Fruit fly (Drosophila melanogaster): ENCODE measurements around the gene CG31391.
A peak's percentile ranks its signal among the peaks of the same experiment; 100 is the strongest.

The CG31391 gene

DNA sequence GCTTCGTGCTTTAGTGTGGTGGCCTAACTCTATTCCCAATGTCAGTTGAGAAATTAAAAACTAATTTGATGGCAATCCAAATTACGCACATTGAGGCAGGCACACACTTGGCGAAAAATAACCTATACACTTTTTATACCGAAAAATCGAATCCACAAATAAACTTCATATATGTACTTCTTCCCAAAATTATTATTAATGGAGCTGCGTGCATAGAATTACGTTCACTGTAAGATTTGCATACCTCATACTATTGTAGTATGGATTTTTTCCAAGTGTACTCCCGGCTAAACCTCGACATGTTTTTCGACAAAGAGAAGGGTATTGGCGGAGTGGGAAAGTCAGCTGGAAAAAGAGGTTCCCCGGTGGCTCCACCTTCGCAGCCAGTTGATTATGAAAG lies 20.6 kb downstream of the CG31391 start (continued):
- TF ChIP-seq CG14860 (GFP tag; IDR thresholded peaks at IDR 0.05; ENCODE audit: partially characterized antibody) (no peak), CG17385 (GFP tag; optimal IDR thresholded peaks at IDR 0.05) (peak; percentile 60), br (optimal IDR thresholded peaks at IDR 0.05) (no peak), CHES-1-like (GFP tag; optimal IDR thresholded peaks at IDR 0.05) (peak; percentile 15), Ets97D (GFP tag; optimal IDR thresholded peaks at IDR 0.05) (no peak), chinmo (GFP tag; IDR thresholded peaks at IDR 0.05; ENCODE audit: partially characterized antibody) (no peak), HLH3B (GFP tag; IDR thresholded peaks at IDR 0.05) (peak; percentile 80), CG10147 (GFP tag; optimal IDR thresholded peaks at IDR 0.05) (peak; percentile 67), fd96Cb (tag; optimal IDR thresholded peaks at IDR 0.05) (peak; percentile 53), fu2 (GFP tag; optimal IDR thresholded peaks at IDR 0.05) (no peak), Dref (GFP tag; IDR thresholded peaks at IDR 0.05) (no peak), ind (GFP tag; optimal IDR thresholded peaks at IDR 0.05) (peak; percentile 75), Bdp1 (GFP tag; optimal IDR thresholded peaks at IDR 0.05) (no peak), vnd (GFP tag; IDR thresholded peaks at IDR 0.05; ENCODE audit: partially characterized antibody) (no peak), CG11560 (tag; IDR thresholded peaks at IDR 0.05) (no peak), tio (GFP tag; optimal IDR thresholded peaks at IDR 0.05) (peak; percentile 16), hkb (optimal IDR thresholded peaks at IDR 0.05) (no peak), hkb (GFP tag; IDR thresholded peaks at IDR 0.05) (peak; percentile 84), HmgZ (tag; optimal IDR thresholded peaks at IDR 0.05) (no peak), maf-S (GFP tag; optimal IDR thresholded peaks at IDR 0.05) (no peak), CG3163 (GFP tag; optimal IDR thresholded peaks at IDR 0.05) (peak; percentile 10), Hr3 (GFP tag; optimal IDR thresholded peaks at IDR 0.05) (peak; percentile 57), gfzf (GFP tag; optimal IDR thresholded peaks at IDR 0.05) (no peak), psq (GFP tag; optimal IDR thresholded peaks at IDR 0.05) (peak; percentile 10), CG1603 (tag; optimal IDR thresholded peaks at IDR 0.05) (peak; percentile 76), sd (tag; optimal IDR thresholded peaks at IDR 0.05) (peak; percentile 15), jigr1 (GFP tag; IDR thresholded peaks at IDR 0.05) (peak; percentile 54; the same call in 1 of the 3 replicates), CG3726 (GFP tag; IDR thresholded peaks at IDR 0.05) (peak; percentile 68; the same call in 1 of the 3 replicates), trem (tag; optimal IDR thresholded peaks at IDR 0.05) (peak; percentile 7), CG11456 (GFP tag; IDR thresholded peaks at IDR 0.05) (no peak), CG6683 (GFP tag; optimal IDR thresholded peaks at IDR 0.05) (peak; percentile 44), CG6654 (GFP tag; optimal IDR thresholded peaks at IDR 0.05) (peak; percentile 34), chif (GFP tag; optimal IDR thresholded peaks at IDR 0.05) (peak; percentile 59 to 70), CG12659 (GFP tag; optimal IDR thresholded peaks at IDR 0.05) (peak; percentile 20), hth (optimal IDR thresholded peaks at IDR 0.05) (no peak), Usf (GFP tag; optimal IDR thresholded peaks at IDR 0.05) (no peak), dati (GFP tag; IDR thresholded peaks at IDR 0.05) (no peak), CG2129 (GFP tag; IDR thresholded peaks at IDR 0.05; ENCODE audit: partially characterized antibody) (no peak), odd (GFP tag; optimal IDR thresholded peaks at IDR 0.05) (peak; percentile 3), CG6689 (GFP tag; IDR thresholded peaks at IDR 0.05) (peak; percentile 72), TFAM (GFP tag; optimal IDR thresholded peaks at IDR 0.05) (peak; percentile 25), sob (GFP tag; IDR thresholded peaks at IDR 0.05) (peak; percentile 54; the same call in 1 of the 2 replicates), aop (GFP tag; IDR thresholded peaks at IDR 0.05) (peak; percentile 51; the same call in 1 of the 2 replicates), CG12104 (GFP tag; optimal IDR thresholded peaks at IDR 0.05) (peak; percentile 40), ash1 (GFP tag; optimal IDR thresholded peaks at IDR 0.05) (no peak), sna (GFP tag; IDR thresholded peaks at IDR 0.05; ENCODE audit: partially characterized antibody) (no peak), onecut (GFP tag; IDR thresholded peaks at IDR 0.05) (no peak), Ravus (GFP tag; IDR thresholded peaks at IDR 0.05) (peak; percentile 39; the same call in 1 of the 2 replicates), h (optimal IDR thresholded peaks at IDR 0.05) (no peak), so (GFP tag; IDR thresholded peaks at IDR 0.05) (peak; percentile 62; the same call in 1 of the 3 replicates), Dek (tag; optimal IDR thresholded peaks at IDR 0.05) (peak; percentile 49), BEAF-32 (GFP tag; optimal IDR thresholded peaks at IDR 0.05) (no peak)

Data from whole organism, embryonic.